Fruit fly (Drosophila melanogaster): ENCODE measurements around the gene sloth1.

Gene sloth1

DNA sequence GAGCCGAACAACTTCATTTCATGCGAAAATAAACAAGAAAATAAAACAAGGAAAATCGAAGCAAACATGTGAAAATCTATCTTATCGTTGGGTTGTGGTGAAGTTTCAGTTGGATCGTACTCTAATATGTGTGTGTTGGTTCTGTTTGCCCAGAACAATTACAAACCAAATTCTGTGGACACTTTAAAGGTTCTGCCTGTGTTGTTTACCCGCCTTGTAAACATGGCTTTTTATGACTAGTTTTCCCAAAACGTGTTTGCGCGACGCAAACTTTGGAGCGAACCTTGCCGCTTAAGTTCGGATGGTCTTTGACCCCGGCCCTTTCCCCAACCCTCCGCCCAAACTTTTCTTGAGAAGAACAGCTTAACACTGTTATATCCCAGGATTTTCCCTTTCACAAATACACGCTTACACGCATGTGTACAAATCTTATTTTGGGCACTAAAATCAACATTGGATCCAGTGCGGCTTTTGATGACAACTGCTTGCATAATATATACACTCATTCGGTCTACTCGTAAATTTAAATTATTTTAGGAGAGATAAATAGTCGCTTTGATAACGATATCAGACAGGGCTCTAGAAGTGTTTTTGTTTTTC, 7.0 kb upstream of the sloth1 start:
- no peak for TF ChIP-seq CG33017 (tag; optimal IDR thresholded peaks at IDR 0.05)
- no peak for TF ChIP-seq kay (GFP tag; ENCODE audit: borderline replicate concordance)
- TF ChIP-seq cic (GFP tag; optimal IDR thresholded peaks at IDR 0.05) = no peak
- peak; percentile 3 for TF ChIP-seq CG11617 (GFP tag; optimal IDR thresholded peaks at IDR 0.05)
- no peak for TF ChIP-seq cnc (optimal IDR thresholded peaks at IDR 0.05)
- no peak for TF ChIP-seq CG14711 (tag; optimal IDR thresholded peaks at IDR 0.05)
- no peak for TF ChIP-seq CG7045 (GFP tag; optimal IDR thresholded peaks at IDR 0.05)
- TF ChIP-seq toe (GFP tag; optimal IDR thresholded peaks at IDR 0.05) = no peak
- TF ChIP-seq Clk (GFP tag; optimal IDR thresholded peaks at IDR 0.05) = no peak
- peak; percentile 38 for TF ChIP-seq CG1620 (GFP tag; optimal IDR thresholded peaks at IDR 0.05)
- TF ChIP-seq bab1 (GFP tag; optimal IDR thresholded peaks at IDR 0.05) = no peak
- no peak for TF ChIP-seq CG12768 (GFP tag; optimal IDR thresholded peaks at IDR 0.05)
- TF ChIP-seq Crg-1 (GFP tag; optimal IDR thresholded peaks at IDR 0.05) = peak; percentile 45
- TF ChIP-seq Mnt (GFP tag; optimal IDR thresholded peaks at IDR 0.05) = peak; percentile 26
- no peak for TF ChIP-seq CG5204 (GFP tag; optimal IDR thresholded peaks at IDR 0.05)
- no peak for TF ChIP-seq ovo (GFP tag; optimal IDR thresholded peaks at IDR 0.05)
- TF ChIP-seq pad (GFP tag; optimal IDR thresholded peaks at IDR 0.05) = peak; percentile 30
- TF ChIP-seq CG7101 (tag; optimal IDR thresholded peaks at IDR 0.05) = peak; percentile 54
- TF ChIP-seq Hr96 (GFP tag; optimal IDR thresholded peaks at IDR 0.05) = no peak
- no peak for TF ChIP-seq tj (GFP tag; optimal IDR thresholded peaks at IDR 0.05)

DNA sequence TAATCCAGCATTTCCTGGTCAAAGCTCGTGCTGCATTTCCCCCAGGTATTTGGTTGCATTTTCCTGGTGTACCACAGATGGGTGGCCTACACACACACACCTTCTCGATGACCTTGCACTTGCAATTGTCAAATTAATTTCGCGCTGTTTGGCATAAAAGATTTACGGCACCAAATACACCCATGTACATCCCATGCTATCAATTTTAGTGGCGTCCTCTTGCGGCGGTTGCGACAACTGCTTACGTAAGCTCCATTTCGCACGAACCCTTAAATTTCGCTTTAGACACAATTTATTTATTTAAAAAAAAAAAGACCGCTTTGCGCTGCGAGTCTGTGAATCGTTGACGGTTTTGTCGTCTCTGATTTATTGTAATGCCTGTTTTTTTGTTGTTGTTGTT, 5.7 kb upstream of the sloth1 start:
- no peak for TF ChIP-seq pad (GFP tag; optimal IDR thresholded peaks at IDR 0.05)
- peak; percentile 62 for TF ChIP-seq tj (GFP tag; optimal IDR thresholded peaks at IDR 0.05)

DNA sequence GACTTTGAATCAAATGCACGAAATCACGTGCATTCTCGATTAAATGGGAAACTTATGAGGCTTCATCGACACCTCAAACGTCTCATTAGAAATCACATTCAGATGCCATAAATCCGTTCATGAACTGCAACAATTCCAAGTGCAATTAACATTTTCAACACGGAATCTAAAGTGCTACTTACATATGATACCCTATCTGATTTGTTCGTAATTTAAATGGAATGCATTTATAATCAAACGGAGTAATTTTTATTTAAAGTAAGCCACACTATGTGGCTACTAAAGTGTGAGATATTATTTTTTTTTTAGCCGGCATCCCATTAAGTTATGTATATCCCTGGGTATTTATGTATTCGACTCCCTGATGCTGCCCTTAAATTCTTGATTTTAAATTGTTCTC, 3.5 kb upstream of the sloth1 start:
- no peak for TF ChIP-seq cnc (optimal IDR thresholded peaks at IDR 0.05)
- no peak for TF ChIP-seq kay (GFP tag; ENCODE audit: borderline replicate concordance)
- peak; percentile 13 for TF ChIP-seq CG14711 (tag; optimal IDR thresholded peaks at IDR 0.05)
- no peak for TF ChIP-seq toe (GFP tag; optimal IDR thresholded peaks at IDR 0.05)

DNA sequence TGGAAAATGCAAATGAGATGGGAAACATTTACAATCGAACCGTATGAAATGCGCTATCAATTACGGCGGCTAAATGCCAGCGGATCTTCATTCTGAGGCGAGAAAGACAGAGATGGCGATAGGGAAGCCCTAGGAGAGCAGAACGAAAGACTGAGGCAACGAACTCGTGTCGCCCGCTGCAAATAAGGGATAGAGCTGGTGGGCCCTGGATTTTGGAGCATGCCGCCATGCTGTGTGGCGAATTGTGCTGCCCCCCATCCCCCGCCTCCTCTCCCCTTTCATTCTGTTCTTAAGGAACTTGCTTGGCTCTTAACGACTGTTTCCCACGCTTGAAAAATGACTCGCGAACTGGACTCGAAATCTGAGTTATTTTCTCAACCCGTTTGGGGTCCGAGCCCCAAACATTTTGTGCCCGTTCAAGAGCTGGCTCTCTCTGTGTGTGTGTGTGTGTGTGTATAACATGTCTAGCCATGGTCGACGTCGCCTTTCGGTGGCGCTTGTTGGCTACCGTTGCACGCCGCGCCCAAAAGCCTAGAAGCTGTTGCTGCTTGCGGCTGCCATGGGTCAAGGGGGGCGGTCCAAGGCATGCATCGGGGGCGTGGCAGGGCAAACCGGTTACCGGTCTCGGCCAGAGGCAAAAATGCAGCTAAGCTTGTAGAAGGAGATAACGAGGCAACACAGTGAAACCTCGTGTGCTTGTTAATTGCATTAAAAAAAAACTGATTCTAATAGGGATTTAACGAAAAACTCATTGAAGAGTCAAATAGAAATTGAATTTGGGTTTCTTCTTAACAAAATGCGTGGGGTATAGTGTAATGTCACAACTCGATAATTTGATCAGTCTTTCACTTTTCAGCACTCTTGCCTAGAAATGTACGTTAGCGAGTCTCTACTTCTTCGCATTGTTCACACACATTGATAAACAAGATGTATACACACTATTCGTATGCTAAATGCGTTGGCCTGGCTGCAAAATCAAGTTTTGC, 2.8 kb upstream of the sloth1 start:
- TF ChIP-seq bab1 (GFP tag; optimal IDR thresholded peaks at IDR 0.05) = no peak
- no peak for TF ChIP-seq CG12768 (GFP tag; optimal IDR thresholded peaks at IDR 0.05)
- TF ChIP-seq cic (GFP tag; optimal IDR thresholded peaks at IDR 0.05) = no peak
- TF ChIP-seq CG5204 (GFP tag; optimal IDR thresholded peaks at IDR 0.05) = no peak
- TF ChIP-seq Crg-1 (GFP tag; optimal IDR thresholded peaks at IDR 0.05) = no peak
- peak; percentile 1 for TF ChIP-seq CG7101 (tag; optimal IDR thresholded peaks at IDR 0.05)

DNA sequence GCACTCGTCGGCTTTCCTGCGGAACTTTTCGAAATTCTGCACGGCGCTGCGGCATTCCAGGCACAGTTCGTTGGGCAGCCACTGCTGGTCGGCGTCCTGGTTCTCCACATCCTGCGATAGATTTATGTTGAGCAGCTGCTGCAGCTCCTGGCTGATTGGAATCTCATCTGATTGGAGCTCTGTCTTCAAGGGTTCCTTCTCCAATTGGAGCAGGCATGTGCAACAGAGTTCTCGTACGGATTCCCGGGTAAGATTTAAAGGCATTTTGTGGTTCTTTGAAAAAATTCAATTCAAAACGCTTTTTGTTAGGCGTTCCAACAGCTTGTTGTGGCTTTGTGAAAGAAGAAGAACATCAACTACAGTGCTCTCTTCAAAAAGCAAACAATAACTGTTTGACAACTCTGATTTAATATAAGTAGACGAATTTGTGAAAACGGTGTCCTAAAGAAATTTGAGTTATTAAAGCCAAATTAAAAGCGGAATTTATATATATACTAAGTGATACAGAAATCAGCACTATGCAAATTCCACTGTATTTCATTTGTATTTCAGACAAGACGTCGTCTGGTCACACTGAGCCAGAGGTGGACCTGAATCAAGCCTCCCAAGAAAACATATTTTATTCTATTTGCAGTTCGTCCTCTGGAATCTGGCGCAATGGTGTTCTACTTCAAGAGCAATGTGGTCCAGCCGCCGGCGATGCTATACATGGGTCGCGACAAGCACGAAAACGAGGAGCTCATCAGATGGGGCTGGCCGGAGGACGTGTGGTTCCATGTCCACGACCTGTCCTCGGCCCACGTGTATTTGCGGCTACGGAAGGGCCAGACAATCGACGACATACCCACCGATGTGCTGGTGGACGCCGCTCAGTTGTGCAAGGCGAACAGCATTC, 2.4 kb downstream of the sloth1 start, which contains the start of the genes CG3032 and CG4593:
Gene CG3032 (minus strand): TSS at position 562 of the 895 bp plus-strand sequence.
Gene CG4593 (plus strand): TSS at position 568 of the 895 bp plus-strand sequence.
- peak; percentile 96 for TF ChIP-seq CG7101 (tag; optimal IDR thresholded peaks at IDR 0.05)
- TF ChIP-seq Mnt (GFP tag; optimal IDR thresholded peaks at IDR 0.05) = peak; percentile 83
- TF ChIP-seq CG12768 (GFP tag; optimal IDR thresholded peaks at IDR 0.05) = peak; percentile 70
- peak; percentile 66 for TF ChIP-seq CG11617 (GFP tag; optimal IDR thresholded peaks at IDR 0.05)
- no peak for TF ChIP-seq Clk (GFP tag; optimal IDR thresholded peaks at IDR 0.05)
- TF ChIP-seq kay (GFP tag; ENCODE audit: borderline replicate concordance) = peak; percentile 14
- TF ChIP-seq tj (GFP tag; optimal IDR thresholded peaks at IDR 0.05) = peak; percentile 53
- peak; percentile 85 for TF ChIP-seq Hr96 (GFP tag; optimal IDR thresholded peaks at IDR 0.05)
- peak; percentile 63 for TF ChIP-seq toe (GFP tag; optimal IDR thresholded peaks at IDR 0.05)
- no peak for TF ChIP-seq cic (GFP tag; optimal IDR thresholded peaks at IDR 0.05)
- peak; percentile 75 for TF ChIP-seq CG5204 (GFP tag; optimal IDR thresholded peaks at IDR 0.05)
- peak; percentile 93 for TF ChIP-seq CG14711 (tag; optimal IDR thresholded peaks at IDR 0.05)
- TF ChIP-seq bab1 (GFP tag; optimal IDR thresholded peaks at IDR 0.05) = peak; percentile 93
- TF ChIP-seq CG33017 (tag; optimal IDR thresholded peaks at IDR 0.05) = peak; percentile 85
- peak; percentile 85 for TF ChIP-seq CG1620 (GFP tag; optimal IDR thresholded peaks at IDR 0.05)
- peak; percentile 28 for TF ChIP-seq ovo (GFP tag; optimal IDR thresholded peaks at IDR 0.05)
- TF ChIP-seq CG7045 (GFP tag; optimal IDR thresholded peaks at IDR 0.05) = peak; percentile 68
- TF ChIP-seq pad (GFP tag; optimal IDR thresholded peaks at IDR 0.05) = peak; percentile 66
- peak; percentile 76 for TF ChIP-seq Crg-1 (GFP tag; optimal IDR thresholded peaks at IDR 0.05)
- TF ChIP-seq cnc (optimal IDR thresholded peaks at IDR 0.05) = no peak

Measured in whole organism, adult.